Fruit fly (Drosophila melanogaster) whole organism, embryonic: ENCODE results near the gene CG5853.

Source experiments
- Asciz ChIP-seq: fragments of 200-800 bp; sonication (Bioruptor generic); optimal IDR thresholded peaks from 2 replicates; lab custom pipeline; 2017; ENCODE audit warnings: missing biosample characterization, mild to moderate bottlenecking, missing genetic modification characterization, missing genetic modification reagents
- Atf-2 ChIP-seq: fragments of 200-800 bp; sonication (Bioruptor generic); optimal IDR thresholded peaks from 2 replicates; lab custom pipeline; 2016; ENCODE audit warnings: missing biosample characterization, missing genetic modification characterization
- CG10209 ChIP-seq: fragments of 200-800 bp; sonication (Bioruptor generic); optimal IDR thresholded peaks from 3 replicates; lab custom pipeline; 2017; ENCODE audit warnings: missing biosample characterization, mild to moderate bottlenecking, missing genetic modification characterization, missing genetic modification reagents
- CG10274 ChIP-seq: fragments of 200-800 bp; sonication (Bioruptor generic); optimal IDR thresholded peaks from 3 replicates; lab custom pipeline; 2017; ENCODE audit warnings: missing biosample characterization, mild to moderate bottlenecking, missing genetic modification characterization
- CG10321 ChIP-seq: fragments of 200-800 bp; sonication (Bioruptor generic); IDR thresholded peaks from 2 replicates; pipeline ENCODE4 v1.3.6; 2022; ENCODE audit warnings: missing biosample characterization, missing genetic modification characterization
- CG11247 ChIP-seq: fragments of 200-800 bp; sonication (Bioruptor generic); IDR thresholded peaks from 2 replicates; pipeline ENCODE4 v1.3.6; 2022; ENCODE audit warnings: missing biosample characterization, missing genetic modification characterization
- CG12299 ChIP-seq: fragments of 200-800 bp; sonication (Bioruptor generic); optimal IDR thresholded peaks from 2 replicates; lab custom pipeline; 2018; ENCODE audit warnings: missing biosample characterization, mild to moderate bottlenecking, missing genetic modification characterization
- CG13424 ChIP-seq: fragments of 200-800 bp; sonication (Bioruptor generic); optimal IDR thresholded peaks from 2 replicates; lab custom pipeline; 2019; ENCODE audit warnings: missing biosample characterization, mild to moderate bottlenecking, missing genetic modification characterization, moderate library complexity
- CG14710 ChIP-seq: fragments of 200-800 bp; sonication (Bioruptor generic); optimal IDR thresholded peaks from 3 replicates; lab custom pipeline; 2019; ENCODE audit warnings: missing biosample characterization, mild to moderate bottlenecking, missing genetic modification characterization, moderate library complexity
- CG17186 ChIP-seq: fragments of 200-800 bp; sonication (Bioruptor generic); optimal IDR thresholded peaks from 3 replicates; lab custom pipeline; 2017; ENCODE audit warnings: missing biosample characterization, missing genetic modification reagents, missing genetic modification characterization
- CG17328 ChIP-seq: fragments of 200-800 bp; sonication (Bioruptor generic); IDR thresholded peaks from 2 replicates; pipeline ENCODE4 v1.3.6; 2022; ENCODE audit warnings: missing biosample characterization, missing genetic modification characterization
- CG17361 ChIP-seq: fragments of 200-800 bp; sonication (Bioruptor generic); IDR thresholded peaks from 3 replicates; pipeline ENCODE4 v1.3.6; 2022; ENCODE audit warnings: missing biosample characterization, missing genetic modification characterization
- CG2202 ChIP-seq: fragments of 200-800 bp; sonication (Bioruptor generic); optimal IDR thresholded peaks from 2 replicates; lab custom pipeline; 2018; ENCODE audit warnings: missing biosample characterization, mild to moderate bottlenecking, missing genetic modification characterization
- CG32532 ChIP-seq: fragments of 200-800 bp; sonication (Bioruptor generic); IDR thresholded peaks from 2 replicates; pipeline ENCODE4 v1.3.6; 2022; ENCODE audit warnings: missing biosample characterization, missing genetic modification characterization
- CG32772 ChIP-seq: fragments of 200-800 bp; sonication (Bioruptor generic); IDR thresholded peaks from 2 replicates; pipeline ENCODE4 v1.3.6; 2022; ENCODE audit warnings: missing biosample characterization, missing genetic modification characterization
- CG33557 ChIP-seq: fragments of 200-800 bp; sonication (Bioruptor generic); optimal IDR thresholded peaks from 2 replicates; lab custom pipeline; 2019; ENCODE audit warnings: missing biosample characterization, mild to moderate bottlenecking, missing genetic modification characterization, moderate library complexity
- CG3726 ChIP-seq: fragments of 200-800 bp; sonication (Bioruptor generic); IDR thresholded peaks from 3 replicates; pipeline ENCODE4, ENCODE4 v1.3.6; 2022; ENCODE audit warnings: missing biosample characterization, missing genetic modification characterization
- CG4282 ChIP-seq: fragments of 200-800 bp; sonication (Bioruptor generic); optimal IDR thresholded peaks from 2 replicates; lab custom pipeline; 2016; ENCODE audit warnings: missing biosample characterization, missing genetic modification characterization
- CG4360 ChIP-seq: fragments of 200-800 bp; sonication (Bioruptor generic); IDR thresholded peaks from 2 replicates; pipeline ENCODE4 v1.3.6; 2022; ENCODE audit warnings: missing biosample characterization, missing genetic modification characterization
- CG4707 ChIP-seq: fragments of 200-800 bp; sonication (Bioruptor generic); optimal IDR thresholded peaks from 2 replicates; lab custom pipeline; 2018; ENCODE audit warnings: missing biosample characterization, mild to moderate bottlenecking, missing genetic modification characterization, moderate library complexity
- CG5180 ChIP-seq: fragments of 200-800 bp; sonication (Bioruptor generic); optimal IDR thresholded peaks from 3 replicates; lab custom pipeline; 2017; ENCODE audit warnings: missing biosample characterization, missing genetic modification characterization, mild to moderate bottlenecking, moderate library complexity, missing genetic modification reagents
- CG5245 ChIP-seq: fragments of 200-800 bp; sonication (Bioruptor generic); optimal IDR thresholded peaks from 3 replicates; lab custom pipeline; 2016; ENCODE audit warnings: missing biosample characterization, missing genetic modification characterization
- CHES-1-like ChIP-seq: fragments of 200-800 bp; sonication (Bioruptor generic); optimal IDR thresholded peaks from 2 replicates; lab custom pipeline; 2016; ENCODE audit warnings: missing biosample characterization, missing genetic modification characterization
- CTCF ChIP-seq: fragments of 200-800 bp; sonication (Bioruptor generic); optimal IDR thresholded peaks from 2 replicates; lab custom pipeline; 2017; ENCODE audit warnings: missing biosample characterization, mild to moderate bottlenecking, missing genetic modification characterization, moderate library complexity
- CoRest ChIP-seq: fragments of 200-800 bp; sonication (Bioruptor generic); optimal IDR thresholded peaks from 3 replicates; lab custom pipeline; 2018; ENCODE audit warnings: missing biosample characterization, mild to moderate bottlenecking, missing genetic modification characterization, moderate library complexity
- Gug ChIP-seq: fragments of 200-800 bp; sonication (Bioruptor generic); IDR thresholded peaks from 4 replicates; pipeline ENCODE4 v1.3.6; 2022; ENCODE audit warnings: missing biosample characterization, missing genetic modification characterization
- Hmr ChIP-seq: fragments of 200-800 bp; sonication (Bioruptor generic); optimal IDR thresholded peaks from 3 replicates; lab custom pipeline; 2017; ENCODE audit warnings: mild to moderate bottlenecking, missing biosample characterization, missing genetic modification reagents, missing genetic modification characterization
- Meics ChIP-seq: fragments of 200-800 bp; sonication (Bioruptor generic); optimal IDR thresholded peaks from 2 replicates; lab custom pipeline; 2017; ENCODE audit warnings: missing biosample characterization, mild to moderate bottlenecking, missing genetic modification characterization
- Myb ChIP-seq: fragments of 200-800 bp; sonication (Bioruptor generic); optimal IDR thresholded peaks from 2 replicates; lab custom pipeline; 2016; ENCODE audit warnings: missing biosample characterization, missing genetic modification characterization
- Side ChIP-seq: fragments of 200-800 bp; sonication (Bioruptor generic); optimal IDR thresholded peaks from 2 replicates; lab custom pipeline; 2016; ENCODE audit warnings: missing biosample characterization, missing genetic modification characterization
- Ssrp ChIP-seq: fragments of 200-800 bp; sonication (Bioruptor generic); optimal IDR thresholded peaks from 2 replicates; lab custom pipeline; 2018; ENCODE audit warnings: missing biosample characterization, mild to moderate bottlenecking, missing genetic modification characterization, moderate library complexity
- Taf1 ChIP-seq: fragments of 200-800 bp; sonication (Bioruptor generic); IDR thresholded peaks from 2 replicates; pipeline ENCODE4 v1.3.6; 2022; ENCODE audit warnings: missing biosample characterization, missing genetic modification characterization
- Usf ChIP-seq: fragments of 200-800 bp; sonication (Bioruptor generic); optimal IDR thresholded peaks from 2 replicates; lab custom pipeline; 2017; ENCODE audit warnings: missing genotype, missing biosample characterization, missing genetic modification characterization
- ash1 ChIP-seq: fragments of 200-800 bp; sonication (Bioruptor generic); optimal IDR thresholded peaks from 2 replicates; lab custom pipeline; 2018; ENCODE audit warnings: missing biosample characterization, mild to moderate bottlenecking, missing genetic modification characterization
- az2 ChIP-seq: fragments of 200-800 bp; sonication (Bioruptor generic); optimal IDR thresholded peaks from 3 replicates; lab custom pipeline; 2016; ENCODE audit warnings: missing biosample characterization, missing genetic modification characterization
- bcd ChIP-seq: fragments of 200-800 bp; sonication (Bioruptor generic); optimal IDR thresholded peaks from 2 replicates; lab custom pipeline; 2017; ENCODE audit warnings: missing biosample characterization, mild to moderate bottlenecking, missing genetic modification characterization
- chif ChIP-seq, 2 experiments: fragments of 200-800 bp; sonication (Bioruptor generic); optimal IDR thresholded peaks; 3 replicates each; lab custom pipeline; 2016; ENCODE audit warnings: missing biosample characterization in 2 of 2, missing genetic modification characterization in 2 of 2
- chinmo ChIP-seq: fragments of 200-800 bp; sonication (Bioruptor generic); IDR thresholded peaks from 4 replicates; pipeline ENCODE4 v1.3.6; 2022; ENCODE audit warnings: missing biosample characterization, missing genetic modification characterization; ENCODE audit not compliant: partially characterized antibody
- chm ChIP-seq: fragments of 200-800 bp; sonication (Bioruptor generic); IDR thresholded peaks from 2 replicates; pipeline ENCODE4 v1.3.6; 2022; ENCODE audit warnings: missing biosample characterization, missing genetic modification characterization
- danr ChIP-seq: fragments of 200-800 bp; sonication (Bioruptor generic); IDR thresholded peaks from 2 replicates; pipeline ENCODE4 v1.3.6; 2022; ENCODE audit warnings: missing biosample characterization, missing genetic modification characterization
- emc ChIP-seq: fragments of 200-800 bp; sonication (Bioruptor generic); optimal IDR thresholded peaks from 2 replicates; lab custom pipeline; 2016; ENCODE audit warnings: missing biosample characterization, missing genetic modification characterization
- eyg ChIP-seq: fragments of 200-800 bp; sonication (Bioruptor generic); optimal IDR thresholded peaks from 3 replicates; lab custom pipeline; 2016; ENCODE audit warnings: missing biosample characterization, missing genetic modification characterization
- fu2 ChIP-seq: fragments of 200-800 bp; sonication (Bioruptor generic); optimal IDR thresholded peaks from 2 replicates; lab custom pipeline; 2016; ENCODE audit warnings: missing biosample characterization, missing genetic modification characterization
- ham ChIP-seq: fragments of 200-800 bp; sonication (Bioruptor generic); IDR thresholded peaks from 2 replicates; pipeline ENCODE4 v1.3.6; 2022; ENCODE audit warnings: missing biosample characterization, missing genetic modification characterization
- hb ChIP-seq: fragments of 200-800 bp; sonication (Bioruptor generic); IDR thresholded peaks from 3 replicates; pipeline ENCODE4 v1.3.6; 2022; ENCODE audit warnings: missing biosample characterization, missing genetic modification characterization; ENCODE audit not compliant: partially characterized antibody
- jing ChIP-seq: fragments of 200-800 bp; sonication (Bioruptor generic); optimal IDR thresholded peaks from 2 replicates; lab custom pipeline; 2018; ENCODE audit warnings: missing biosample characterization, mild to moderate bottlenecking, missing genetic modification characterization
- nerfin-2 ChIP-seq: fragments of 200-800 bp; sonication (Bioruptor generic); IDR thresholded peaks from 2 replicates; pipeline ENCODE4 v1.3.6; 2022; ENCODE audit warnings: missing biosample characterization, missing genetic modification characterization; ENCODE audit not compliant: partially characterized antibody
- nom ChIP-seq: fragments of 200-800 bp; sonication (Bioruptor generic); optimal IDR thresholded peaks from 2 replicates; lab custom pipeline; 2017; ENCODE audit warnings: missing biosample characterization, missing genetic modification characterization, mild to moderate bottlenecking, moderate library complexity, missing genetic modification reagents
- pho ChIP-seq: fragments of 200-800 bp; sonication (Bioruptor generic); optimal IDR thresholded peaks from 2 replicates; lab custom pipeline; 2016; ENCODE audit warnings: missing biosample characterization, missing genetic modification characterization
- ranshi ChIP-seq: fragments of 200-800 bp; sonication (Bioruptor generic); IDR thresholded peaks from 2 replicates; pipeline ENCODE4 v1.3.6; 2022; ENCODE audit warnings: missing biosample characterization, missing genetic modification characterization
- sens-2 ChIP-seq: fragments of 200-800 bp; sonication (Bioruptor generic); IDR thresholded peaks from 2 replicates; pipeline ENCODE4 v1.3.6; 2022; ENCODE audit warnings: missing biosample characterization, missing genetic modification characterization
- sima ChIP-seq: fragments of 200-800 bp; sonication (Bioruptor generic); optimal IDR thresholded peaks from 2 replicates; lab custom pipeline; 2016; ENCODE audit warnings: missing biosample characterization, missing genetic modification characterization
- so ChIP-seq: fragments of 200-800 bp; sonication (Bioruptor generic); IDR thresholded peaks from 3 replicates; pipeline ENCODE4 v1.3.6; 2022; ENCODE audit warnings: missing biosample characterization, missing genetic modification characterization

Gene CG5853

DNA sequence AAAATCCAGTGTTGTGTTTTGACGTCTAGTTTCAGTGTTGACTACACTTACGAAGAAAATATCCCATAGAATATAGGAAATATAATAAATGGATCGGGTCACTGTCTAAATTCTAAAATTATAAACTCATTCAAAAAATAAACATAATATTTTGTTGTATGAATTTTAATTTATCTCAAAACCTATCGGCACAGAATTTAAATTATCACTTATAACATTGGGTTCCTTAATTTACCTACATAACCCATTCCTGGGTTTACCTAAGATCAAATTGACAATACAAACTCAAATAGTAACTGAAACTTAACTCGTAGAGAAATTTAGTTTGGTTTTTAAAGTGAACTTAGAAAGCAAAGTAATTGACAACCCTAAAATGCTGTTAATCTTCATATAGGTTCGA, 49.1 kb upstream of the CG5853 start (continued):
- TF ChIP-seq hb (GFP tag; lab: Robert Waterston, UW): no peak
- TF ChIP-seq CG12299 (tag; lab: Kevin White, UChicago): no peak
- TF ChIP-seq Taf1 (GFP tag; lab: Robert Waterston, UW): no peak
- no peak for TF ChIP-seq CTCF (GFP tag; lab: Kevin White, UChicago)
- no peak for TF ChIP-seq sens-2 (GFP tag; lab: Robert Waterston, UW)
- peak; percentile 21 for TF ChIP-seq CG13424 (tag; lab: Kevin White, UChicago)
- TF ChIP-seq CG17361 (GFP tag; lab: Robert Waterston, UW): peak; percentile 48; the same call in 1 of the 3 replicates
- TF ChIP-seq chm (GFP tag; lab: Robert Waterston, UW): no peak
- no peak for TF ChIP-seq CG17186 (GFP tag; lab: Kevin White, UChicago)
- peak; percentile 12 for TF ChIP-seq Atf-2 (GFP tag; lab: Kevin White, UChicago)
- no peak for TF ChIP-seq nom (GFP tag; lab: Kevin White, UChicago)
- TF ChIP-seq CG33557 (GFP tag; lab: Kevin White, UChicago): peak; percentile 16
- TF ChIP-seq CG3726: no peak
- no peak for TF ChIP-seq chif (GFP tag; optimal IDR thresholded peaks at IDR 0.05; lab: Kevin White, UChicago)
- no peak for TF ChIP-seq CG11247 (GFP tag; lab: Robert Waterston, UW)
- no peak for TF ChIP-seq bcd (GFP tag; lab: Kevin White, UChicago)
- TF ChIP-seq CG4707 (GFP tag; lab: Kevin White, UChicago): no peak
- TF ChIP-seq ranshi (GFP tag; lab: Robert Waterston, UW): no peak
- no peak for TF ChIP-seq CHES-1-like (GFP tag; lab: Kevin White, UChicago)
- TF ChIP-seq CG32532 (GFP tag; lab: Robert Waterston, UW): no peak
- no peak for TF ChIP-seq Meics (GFP tag; lab: Kevin White, UChicago)
- TF ChIP-seq nerfin-2 (GFP tag; lab: Robert Waterston, UW): no peak
- no peak for TF ChIP-seq CG32772
- TF ChIP-seq CG10321: no peak
- no peak for TF ChIP-seq fu2 (GFP tag; lab: Kevin White, UChicago)
- TF ChIP-seq CG5245 (GFP tag; lab: Kevin White, UChicago): no peak
- peak; percentile 6 for TF ChIP-seq CG10209 (GFP tag; lab: Kevin White, UChicago)
- no peak for TF ChIP-seq Hmr (GFP tag; lab: Kevin White, UChicago)
- no peak for TF ChIP-seq CG5180 (GFP tag; lab: Kevin White, UChicago)
- no peak for TF ChIP-seq pho
- no peak for TF ChIP-seq eyg (GFP tag; lab: Kevin White, UChicago)
- TF ChIP-seq CoRest (tag; lab: Kevin White, UChicago): peak; percentile 50
- no peak for TF ChIP-seq so (GFP tag; lab: Robert Waterston, UW)
- no peak for TF ChIP-seq ash1
- TF ChIP-seq CG17328: no peak
- peak; percentile 70 for TF ChIP-seq CG14710
- TF ChIP-seq Side (GFP tag; lab: Kevin White, UChicago): no peak
- TF ChIP-seq Myb (GFP tag; lab: Kevin White, UChicago): no peak
- no peak for TF ChIP-seq Gug (GFP tag; lab: Robert Waterston, UW)
- TF ChIP-seq sima (GFP tag; lab: Kevin White, UChicago): no peak
- no peak for TF ChIP-seq jing (GFP tag; lab: Kevin White, UChicago)
- no peak for TF ChIP-seq CG10274 (GFP tag; lab: Kevin White, UChicago)
- TF ChIP-seq az2: peak; percentile 53
- no peak for TF ChIP-seq CG4360 (GFP tag; lab: Robert Waterston, UW)
- peak; percentile 0 for TF ChIP-seq Usf (GFP tag; lab: Kevin White, UChicago)
- TF ChIP-seq ham: no peak
- no peak for TF ChIP-seq CG4282 (GFP tag; lab: Kevin White, UChicago)
- TF ChIP-seq Asciz (GFP tag; lab: Kevin White, UChicago): no peak
- peak; percentile 46 for TF ChIP-seq Ssrp
- TF ChIP-seq emc (GFP tag; lab: Kevin White, UChicago): no peak
- TF ChIP-seq chinmo (GFP tag; lab: Robert Waterston, UW): no peak
- no peak for TF ChIP-seq CG2202 (tag; lab: Kevin White, UChicago)
- no peak for TF ChIP-seq danr
